Worm (Caenorhabditis elegans) whole organism, L4/young adult: ENCODE data around the gene C34F6.10.

Source experiments
- W03F9.2 ChIP-seq: fragments of 150-350 bp; optimal IDR thresholded peaks from 2 replicates; lab custom pipeline; 2014; ENCODE audit warnings: missing biosample characterization, missing genetic modification characterization
- dao-5 ChIP-seq: sonication (generic microtip); optimal IDR thresholded peaks from 2 replicates; lab custom pipeline; 2016; ENCODE audit warnings: missing genotype, missing genetic modification characterization, moderate library complexity, missing compliant biosample characterization
- him-1 ChIP-seq: sonication (generic microtip); optimal IDR thresholded peaks from 2 replicates; lab custom pipeline; 2016; ENCODE audit warnings: missing genotype, missing genetic modification reagents, missing genetic modification characterization, missing compliant biosample characterization

The C34F6.10 gene

ce11 chrX:11250983-11251382 lies 10.5 kb upstream of the C34F6.10 start:
- TF ChIP-seq him-1 (no peak), W03F9.2 (no peak)

- no peak for TF ChIP-seq dao-5 (tag; lab: Kevin White, UChicago)
- TF ChIP-seq him-1 = no peak
- no peak for TF ChIP-seq W03F9.2
Measured at ce11 chrX:11249392-11249791, 9.0 kb upstream of the C34F6.10 start.

ce11 chrX:11248083-11248482 lies 7.6 kb upstream of the C34F6.10 start:
- no peak for TF ChIP-seq W03F9.2
- no peak for TF ChIP-seq dao-5 (tag; lab: Kevin White, UChicago)
- TF ChIP-seq him-1 = no peak

- TF ChIP-seq him-1 = no peak
- TF ChIP-seq dao-5 (tag; lab: Kevin White, UChicago) = no peak
- no peak for TF ChIP-seq W03F9.2
Measured at ce11 chrX:11245056-11245455, 4.6 kb upstream of the C34F6.10 start.

- TF ChIP-seq him-1 (no peak), dao-5 (tag; lab: Kevin White, UChicago) (no peak), W03F9.2 (no peak)
Measured at ce11 chrX:11243604-11244003, 3.2 kb upstream of the C34F6.10 start.

ce11 chrX:11241479-11241878 lies 1.0 kb upstream of the C34F6.10 start:
- TF ChIP-seq W03F9.2 (no peak), dao-5 (tag; lab: Kevin White, UChicago) (no peak), him-1 (no peak)

- TF ChIP-seq W03F9.2 (no peak), him-1 (no peak), dao-5 (tag; lab: Kevin White, UChicago) (no peak)
Measured at ce11 chrX:11226595-11226994, 13.8 kb downstream of the C34F6.10 start, which contains the start of gene C34F6.12. TSS of gene C34F6.12 (minus strand) at chrX:11226695.

- no peak for TF ChIP-seq him-1
Measured at ce11 chrX:11222597-11223218, 17.7 kb downstream of the C34F6.10 start, which contains the start of gene C34F6.9. TSS of gene C34F6.9 (minus strand) at chrX:11222647.

- peak; percentile 18 for TF ChIP-seq W03F9.2
- TF ChIP-seq him-1 = no peak
Measured at ce11 chrX:11215420-11216050, 24.9 kb downstream of the C34F6.10 start, which contains the start of the genes C34F6.7 and idh-2. TSS of gene C34F6.7 (minus strand) at chrX:11215470. TSS of gene idh-2 (plus strand) at chrX:11216000.

- TF ChIP-seq him-1 (no peak), W03F9.2 (no peak), dao-5 (tag; lab: Kevin White, UChicago) (no peak)
Measured at ce11 chrX:11211360-11211759, 29.1 kb downstream of the C34F6.10 start.

- TF ChIP-seq him-1 (no peak), dao-5 (tag; lab: Kevin White, UChicago) (no peak), W03F9.2 (no peak)
Measured at ce11 chrX:11210417-11210816, 30.0 kb downstream of the C34F6.10 start.

ce11 chrX:11208788-11209187 lies 31.6 kb downstream of the C34F6.10 start, which contains the start of gene C34F6.5:
TSS of gene C34F6.5 (minus strand) at chrX:11208888.
- TF ChIP-seq him-1 = no peak
- no peak for TF ChIP-seq W03F9.2
- TF ChIP-seq dao-5 (tag; lab: Kevin White, UChicago) = no peak

ce11 chrX:11206953-11207352 lies 33.5 kb downstream of the C34F6.10 start, which contains the start of gene hst-2:
TSS of gene hst-2 (minus strand) at chrX:11207155.
- TF ChIP-seq dao-5 (tag; lab: Kevin White, UChicago) = no peak
- TF ChIP-seq him-1 = peak; percentile 42
- TF ChIP-seq W03F9.2 = peak; percentile 46

ce11 chrX:11203773-11204172 lies 36.7 kb downstream of the C34F6.10 start, which contains the start of gene C34F6.11:
TSS of gene C34F6.11 (minus strand) at chrX:11203932.
- no peak for TF ChIP-seq him-1
- no peak for TF ChIP-seq W03F9.2
- TF ChIP-seq dao-5 (tag; lab: Kevin White, UChicago) = no peak

ce11 chrX:11201165-11201564 lies 39.3 kb downstream of the C34F6.10 start, which contains the start of gene col-179:
TSS of gene col-179 (plus strand) at chrX:11201465.
- no peak for TF ChIP-seq dao-5 (tag; lab: Kevin White, UChicago)
- TF ChIP-seq him-1 = no peak
- no peak for TF ChIP-seq W03F9.2
